Fruit fly (Drosophila melanogaster) whole organism, larva: ENCODE measurements around the gene Gr85a.

Experiments
- noc ChIP-seq: fragments of 200-800 bp; sonication (Bioruptor generic); optimal IDR thresholded peaks from 3 replicates; lab custom pipeline; 2019; ENCODE audit warnings: missing biosample characterization, mild to moderate bottlenecking, missing genetic modification characterization, moderate library complexity

Gene Gr85a

DNA sequence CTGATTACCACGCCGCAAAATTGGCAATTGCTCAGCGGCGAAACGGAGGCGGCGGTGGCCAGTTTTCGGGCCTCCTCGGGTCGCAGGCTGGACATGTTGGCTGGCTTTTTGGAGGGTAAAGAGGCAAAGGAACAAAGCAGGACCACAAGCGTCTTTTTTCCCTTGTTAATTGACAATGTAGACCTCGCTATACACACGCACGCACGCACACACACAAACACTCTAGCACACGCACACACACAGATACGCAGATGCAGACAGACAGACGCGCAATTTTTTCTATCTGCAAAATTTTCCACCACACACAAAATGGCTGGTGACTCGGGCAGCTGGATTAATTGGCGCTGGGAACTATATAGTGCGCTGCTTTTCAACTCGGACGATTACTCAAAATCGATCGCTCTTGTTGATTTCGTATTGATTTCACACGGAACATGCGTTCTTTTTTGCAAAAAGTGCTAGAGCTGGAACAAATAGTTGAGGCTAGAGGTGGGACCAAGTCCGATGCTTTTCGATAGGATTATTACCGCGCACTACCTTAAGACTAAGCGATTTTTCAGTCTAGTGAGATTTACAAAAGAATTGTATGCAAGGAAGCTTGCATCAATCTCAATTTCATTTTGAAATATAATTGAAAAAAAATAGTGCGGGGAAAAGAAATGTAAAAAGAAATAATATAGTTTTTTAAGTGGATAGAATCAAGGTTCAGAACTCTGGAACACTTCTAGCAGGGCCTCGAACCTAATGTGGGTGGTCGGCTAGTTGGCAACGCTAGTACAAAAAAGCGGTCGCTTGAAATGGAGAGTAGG, 10.8 kb downstream of the Gr85a start, which contains the start of gene Art4:
Art4 (minus strand) TSS at position 476 of the 809 bp plus-strand sequence.
- TF ChIP-seq noc (tag; lab: Kevin White, UChicago): no peak

dm6 chr3R:9978977-9979376, 17.6 kb downstream of the Gr85a start:
- no peak for TF ChIP-seq noc (tag; lab: Kevin White, UChicago)

DNA sequence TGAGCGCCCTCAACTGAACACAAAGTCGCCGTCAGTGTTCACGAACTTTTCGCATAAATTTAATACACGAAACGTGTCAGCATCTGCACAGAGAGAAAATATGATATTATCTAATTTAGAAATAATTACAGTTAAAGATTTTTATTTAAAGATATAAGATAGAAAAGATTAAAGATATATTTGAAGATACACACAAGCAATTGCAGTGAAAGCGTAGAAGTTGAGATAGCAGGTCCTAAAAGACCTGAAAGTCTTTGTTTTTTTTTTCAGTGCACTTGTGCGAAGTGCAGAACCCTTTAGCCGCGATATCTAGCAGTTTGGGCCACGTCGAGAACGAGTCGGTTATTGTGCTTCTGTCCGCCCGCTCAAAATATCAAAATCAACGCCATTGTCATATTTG, 19.1 kb downstream of the Gr85a start:
- TF ChIP-seq noc (tag; lab: Kevin White, UChicago): no peak

DNA sequence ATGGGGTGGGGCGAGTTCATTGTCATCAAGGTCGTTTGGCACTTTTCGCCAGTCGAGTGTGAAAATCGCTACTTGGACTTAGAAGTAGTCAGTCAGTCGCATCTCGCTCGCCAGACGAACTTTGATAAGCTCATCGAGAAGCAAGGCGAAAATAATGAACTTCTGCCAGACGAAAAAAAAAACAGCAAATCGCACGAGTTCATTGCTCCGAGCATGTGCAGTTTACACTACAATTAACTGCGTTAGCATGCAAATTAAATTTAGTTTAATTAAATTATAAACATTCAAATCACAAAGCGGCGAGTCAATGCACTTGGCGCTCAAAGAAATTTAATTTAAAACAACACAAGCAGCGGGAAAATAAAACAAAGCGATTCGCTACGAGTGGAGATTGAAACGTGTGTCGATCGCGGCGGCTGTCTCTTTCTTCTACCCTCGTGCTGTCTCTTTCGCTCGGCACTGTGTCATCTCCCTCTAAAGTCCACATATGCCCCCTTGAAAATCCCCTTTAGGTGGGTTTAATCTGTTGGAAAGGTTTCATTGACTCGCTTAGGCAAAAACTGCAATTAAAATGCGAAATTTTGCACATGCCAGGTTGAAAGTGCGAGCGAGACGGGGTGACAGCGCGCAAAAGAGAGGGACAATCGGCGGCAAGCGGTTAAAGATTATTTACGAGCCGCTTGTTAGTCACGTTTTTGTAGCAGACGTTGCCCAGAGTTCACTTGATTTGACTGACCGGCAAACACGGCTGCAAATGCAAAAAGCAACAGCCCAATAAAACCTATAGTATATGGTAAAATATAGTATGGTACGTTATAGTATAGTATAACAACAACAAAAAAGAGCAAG, 27.5 kb downstream of the Gr85a start:
- TF ChIP-seq noc (tag; lab: Kevin White, UChicago): no peak

DNA sequence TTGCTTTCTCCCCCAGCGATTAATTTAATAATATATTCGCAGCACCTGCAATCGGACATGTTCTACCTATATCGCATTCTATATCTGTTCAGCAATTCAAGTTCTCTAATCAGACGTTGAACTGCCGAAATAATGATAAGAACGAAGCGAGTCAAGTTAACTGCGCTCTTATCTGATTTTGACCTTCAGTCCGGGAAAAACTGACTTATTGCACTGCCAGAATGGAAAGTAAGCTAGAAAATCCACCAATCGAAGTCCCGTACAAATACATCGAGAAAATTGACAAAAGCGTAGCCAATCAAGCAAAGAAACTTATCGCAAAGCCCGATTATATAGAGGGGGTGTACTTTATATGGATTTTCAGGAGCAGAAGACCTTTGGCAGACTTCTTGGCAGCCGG, 28.4 kb downstream of the Gr85a start:
- no peak for TF ChIP-seq noc (tag; lab: Kevin White, UChicago)

dm6 chr3R:9966109-9966701, 30.4 kb downstream of the Gr85a start:
- TF ChIP-seq noc (tag; lab: Kevin White, UChicago): no peak

dm6 chr3R:9964600-9965301, 31.8 kb downstream of the Gr85a start:
- TF ChIP-seq noc (tag; lab: Kevin White, UChicago): no peak

dm6 chr3R:9963179-9963905, 33.2 kb downstream of the Gr85a start:
- no peak for TF ChIP-seq noc (tag; lab: Kevin White, UChicago)

dm6 chr3R:9961163-9962072, 35.2 kb downstream of the Gr85a start:
- no peak for TF ChIP-seq noc (tag; lab: Kevin White, UChicago)

DNA sequence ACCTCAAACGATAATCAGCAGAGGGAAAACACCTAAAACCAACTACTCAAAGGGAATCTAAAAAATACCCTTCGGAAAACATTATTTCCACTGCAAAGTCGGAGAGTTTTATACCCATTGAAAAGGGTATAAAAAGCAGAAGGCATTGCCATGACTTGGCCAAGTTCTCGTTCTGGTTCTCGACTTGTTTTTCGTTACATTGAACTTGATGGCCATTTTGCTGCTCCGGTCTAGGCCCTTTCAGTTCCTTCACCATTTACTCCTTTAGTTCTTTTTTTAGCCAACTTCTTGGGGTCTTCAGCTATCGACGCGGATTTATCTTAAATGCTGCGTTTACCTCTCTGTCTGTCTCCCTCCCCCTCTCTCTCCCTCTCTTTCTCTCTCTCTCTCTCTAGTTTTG, 36.7 kb downstream of the Gr85a start:
- no peak for TF ChIP-seq noc (tag; lab: Kevin White, UChicago)

DNA sequence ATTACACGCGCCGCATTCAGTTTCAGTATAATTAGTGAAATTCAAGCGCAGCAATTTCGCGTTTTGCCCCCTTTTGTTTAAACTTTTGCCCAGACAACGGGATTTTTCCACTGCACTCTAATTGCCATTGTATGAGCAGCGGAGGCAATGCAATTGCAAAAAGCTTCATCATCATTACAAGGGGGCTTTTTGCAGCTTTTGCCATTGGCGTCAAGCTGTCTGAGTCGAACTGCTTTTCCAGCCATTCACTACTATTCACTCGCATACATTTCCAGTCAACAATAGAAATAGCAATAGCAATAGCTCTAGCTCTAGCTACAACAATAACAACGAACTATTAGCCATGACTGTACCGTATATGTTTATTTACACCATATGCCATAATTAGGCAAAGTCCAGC, 39.4 kb downstream of the Gr85a start:
- TF ChIP-seq noc (tag; lab: Kevin White, UChicago): no peak

DNA sequence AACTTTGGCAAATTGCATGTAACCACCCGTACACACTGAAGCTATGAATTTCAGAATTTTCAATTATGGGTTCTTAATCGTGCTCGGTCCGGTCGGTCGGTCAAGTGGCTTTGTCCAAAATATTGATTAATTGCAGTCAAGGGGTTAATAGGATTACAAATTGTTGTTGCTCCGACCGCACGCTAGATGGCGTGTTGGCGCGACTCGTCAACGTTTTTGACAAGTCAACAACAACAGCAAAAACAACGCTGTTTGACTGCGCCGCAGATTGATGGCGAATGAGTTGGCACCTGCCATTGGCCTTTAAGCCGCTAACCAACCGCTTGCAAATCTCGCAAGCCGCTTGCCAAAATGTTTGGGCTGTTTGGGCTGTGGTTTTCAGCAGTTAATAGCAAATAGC, 39.9 kb downstream of the Gr85a start:
- TF ChIP-seq noc (tag; lab: Kevin White, UChicago): no peak

dm6 chr3R:9954648-9955290, 41.8 kb downstream of the Gr85a start:
- TF ChIP-seq noc (tag; lab: Kevin White, UChicago): no peak
